Worm (Caenorhabditis elegans) whole organism, L3 larva: Measurements from ENCODE around the gene oxi-1.

Experiments
- R02D3.7 ChIP-seq: fragments of 150-350 bp; optimal IDR thresholded peaks from 2 replicates; lab custom pipeline; 2014; ENCODE audit warnings: missing biosample characterization, missing genetic modification characterization
- ZK546.5 ChIP-seq: sonication (generic microtip); optimal IDR thresholded peaks from 2 replicates; lab custom pipeline; 2017; ENCODE audit warnings: missing biosample characterization, missing genetic modification characterization
- aly-2 ChIP-seq: fragments of 150-350 bp; optimal IDR thresholded peaks from 2 replicates; lab custom pipeline; 2014; ENCODE audit warnings: missing biosample characterization, missing genetic modification characterization
- ama-1 ChIP-seq: fragments of 150-350 bp; optimal IDR thresholded peaks from 2 replicates; lab custom pipeline; 2018
- ceh-16 ChIP-seq: sonication (generic microtip); optimal IDR thresholded peaks from 2 replicates; lab custom pipeline; 2017; ENCODE audit warnings: missing biosample characterization, missing genetic modification characterization
- ceh-28 ChIP-seq: fragments of 150-350 bp; optimal IDR thresholded peaks from 2 replicates; lab custom pipeline; 2014; ENCODE audit warnings: missing biosample characterization, missing genetic modification reagents, missing genetic modification characterization
- ceh-82 ChIP-seq: fragments of 150-350 bp; optimal IDR thresholded peaks from 2 replicates; lab custom pipeline; 2014; ENCODE audit warnings: missing biosample characterization, missing genetic modification characterization
- ceh-9 ChIP-seq: sonication (generic microtip); optimal IDR thresholded peaks from 2 replicates; lab custom pipeline; 2018; ENCODE audit warnings: missing biosample characterization, missing genetic modification characterization
- daf-12 ChIP-seq: fragments of 150-350 bp; optimal IDR thresholded peaks from 2 replicates; lab custom pipeline; 2014; ENCODE audit warnings: missing biosample characterization, missing genetic modification reagents, missing genetic modification characterization
- egl-27 ChIP-seq: sonication (generic microtip); optimal IDR thresholded peaks from 4 replicates; lab custom pipeline; 2017; ENCODE audit warnings: missing biosample characterization, missing genetic modification reagents, missing genetic modification characterization
- egl-5 ChIP-seq: fragments of 150-350 bp; optimal IDR thresholded peaks from 2 replicates; lab custom pipeline; 2017; ENCODE audit warnings: missing biosample characterization, missing genetic modification reagents, missing genetic modification characterization, inconsistent platforms
- elt-1 ChIP-seq: fragments of 150-350 bp; optimal IDR thresholded peaks from 2 replicates; lab custom pipeline; 2014; ENCODE audit warnings: missing biosample characterization, missing genetic modification characterization
- elt-2 ChIP-seq: sonication (generic microtip); optimal IDR thresholded peaks from 2 replicates; lab custom pipeline; 2016; ENCODE audit warnings: missing genetic modification reagents, mild to moderate bottlenecking, missing genetic modification characterization, missing compliant biosample characterization
- elt-3 ChIP-seq, 3 experiments: fragments of 150-350 bp in 1 of 3; sonication (generic microtip) in 2 of 3; optimal IDR thresholded peaks; 2 replicates in 2 of 3; 4 replicates in 1 of 3; lab custom pipeline; 2014 to 2017; ENCODE audit warnings: missing biosample characterization in 3 of 3, missing genetic modification characterization in 3 of 3
- eor-1 ChIP-seq, 2 experiments: fragments of 150-350 bp; optimal IDR thresholded peaks; 2 replicates each; lab custom pipeline; 2014 to 2018; ENCODE audit warnings: missing biosample characterization in 2 of 2, missing genetic modification characterization in 2 of 2
- fkh-10 ChIP-seq: sonication (generic microtip); optimal IDR thresholded peaks from 2 replicates; lab custom pipeline; 2017; ENCODE audit warnings: missing biosample characterization, missing genetic modification reagents, missing genetic modification characterization
- fkh-2 ChIP-seq: fragments of 150-350 bp; optimal IDR thresholded peaks from 2 replicates; lab custom pipeline; 2014; ENCODE audit warnings: missing biosample characterization, missing genetic modification reagents, missing genetic modification characterization
- fos-1 ChIP-seq: fragments of 150-350 bp; optimal IDR thresholded peaks from 2 replicates; lab custom pipeline; 2014; ENCODE audit warnings: missing biosample characterization, missing genetic modification characterization
- hmg-11 ChIP-seq: sonication (generic microtip); optimal IDR thresholded peaks from 2 replicates; lab custom pipeline; 2016; ENCODE audit warnings: missing genetic modification characterization, missing compliant biosample characterization
- jun-1 ChIP-seq: fragments of 150-350 bp; optimal IDR thresholded peaks from 2 replicates; lab custom pipeline; 2014; ENCODE audit warnings: missing biosample characterization, missing genetic modification reagents, missing genetic modification characterization
- lin-15B ChIP-seq: fragments of 150-350 bp; optimal IDR thresholded peaks from 2 replicates; lab custom pipeline; 2014; ENCODE audit warnings: missing biosample characterization, missing genetic modification characterization
- lin-39 ChIP-seq: fragments of 150-350 bp; optimal IDR thresholded peaks from 2 replicates; lab custom pipeline; 2018; ENCODE audit warnings: missing biosample characterization, missing genetic modification reagents, missing genetic modification characterization
- lsy-12 ChIP-seq: sonication (generic microtip); optimal IDR thresholded peaks from 2 replicates; lab custom pipeline; 2016; ENCODE audit warnings: mild to moderate bottlenecking, missing genetic modification characterization, missing compliant biosample characterization
- mdl-1 ChIP-seq: fragments of 150-350 bp; optimal IDR thresholded peaks from 2 replicates; lab custom pipeline; 2014; ENCODE audit warnings: missing biosample characterization, missing genetic modification characterization
- mml-1 ChIP-seq: fragments of 150-350 bp; sonication (generic microtip); optimal IDR thresholded peaks from 3 replicates; lab custom pipeline; 2014; ENCODE audit warnings: missing biosample characterization, missing genetic modification characterization
- nfya-1 ChIP-seq: sonication (generic microtip); optimal IDR thresholded peaks from 2 replicates; lab custom pipeline; 2017; ENCODE audit warnings: missing genetic modification characterization, mild to moderate bottlenecking, missing compliant biosample characterization, antibody characterized with exemption, moderate library complexity; ENCODE audit not compliant: insufficient read depth
- nhr-11 ChIP-seq: fragments of 150-350 bp; optimal IDR thresholded peaks from 2 replicates; lab custom pipeline; 2014; ENCODE audit warnings: missing biosample characterization, missing genetic modification characterization
- nhr-12 ChIP-seq: fragments of 150-350 bp; optimal IDR thresholded peaks from 2 replicates; lab custom pipeline; 2014; ENCODE audit warnings: missing biosample characterization, missing genetic modification characterization
- nhr-23 ChIP-seq: fragments of 150-350 bp; optimal IDR thresholded peaks from 2 replicates; lab custom pipeline; 2014; ENCODE audit warnings: missing biosample characterization, missing genetic modification reagents, missing genetic modification characterization
- nhr-237 ChIP-seq: fragments of 150-350 bp; optimal IDR thresholded peaks from 2 replicates; lab custom pipeline; 2014; ENCODE audit warnings: missing biosample characterization, missing genetic modification characterization
- nhr-25 ChIP-seq: sonication (generic microtip); optimal IDR thresholded peaks from 2 replicates; lab custom pipeline; 2017; ENCODE audit warnings: missing biosample characterization, missing genetic modification characterization
- nhr-28 ChIP-seq: fragments of 150-350 bp; optimal IDR thresholded peaks from 2 replicates; lab custom pipeline; 2014; ENCODE audit warnings: missing biosample characterization, missing genetic modification characterization
- nhr-43 ChIP-seq: sonication (generic microtip); optimal IDR thresholded peaks from 2 replicates; lab custom pipeline; 2016; ENCODE audit warnings: mild to moderate bottlenecking, missing genetic modification characterization, missing compliant biosample characterization; ENCODE audit not compliant: poor library complexity, severe bottlenecking
- nhr-67 ChIP-seq: fragments of 150-350 bp; optimal IDR thresholded peaks from 2 replicates; lab custom pipeline; 2014; ENCODE audit warnings: missing biosample characterization, missing genetic modification characterization
- nhr-76 ChIP-seq: fragments of 150-350 bp; sonication (generic microtip); optimal IDR thresholded peaks from 5 replicates; lab custom pipeline; 2014; ENCODE audit warnings: missing biosample characterization, missing genetic modification characterization
- nhr-77 ChIP-seq: fragments of 150-350 bp; optimal IDR thresholded peaks from 2 replicates; lab custom pipeline; 2014; ENCODE audit warnings: missing biosample characterization, missing genetic modification characterization
- pha-4 ChIP-seq: fragments of 150-350 bp; optimal IDR thresholded peaks from 2 replicates; lab custom pipeline; 2014; ENCODE audit warnings: missing biosample characterization, missing genetic modification reagents, missing genetic modification characterization
- pqm-1 ChIP-seq: fragments of 150-350 bp; optimal IDR thresholded peaks from 2 replicates; lab custom pipeline; 2017; ENCODE audit warnings: missing biosample characterization, missing genetic modification characterization, inconsistent platforms
- sea-2 ChIP-seq: fragments of 150-350 bp; sonication (generic microtip); optimal IDR thresholded peaks from 4 replicates; lab custom pipeline; 2014; ENCODE audit warnings: missing biosample characterization, missing genetic modification reagents, missing genetic modification characterization
- skn-1 ChIP-seq: fragments of 150-350 bp; optimal IDR thresholded peaks from 2 replicates; lab custom pipeline; 2014; ENCODE audit warnings: missing biosample characterization, missing genetic modification characterization
- snpc-4 ChIP-seq: fragments of 150-350 bp; optimal IDR thresholded peaks from 2 replicates; lab custom pipeline; 2014; ENCODE audit warnings: missing biosample characterization, missing genetic modification characterization
- tbx-2 ChIP-seq: sonication (generic microtip); optimal IDR thresholded peaks from 2 replicates; lab custom pipeline; 2016; ENCODE audit warnings: mild to moderate bottlenecking, missing genetic modification characterization, missing compliant biosample characterization
- unc-39 ChIP-seq: sonication (generic microtip); optimal IDR thresholded peaks from 4 replicates; lab custom pipeline; 2017; ENCODE audit warnings: missing biosample characterization, missing genetic modification characterization
- unc-62 ChIP-seq: fragments of 150-350 bp; sonication (generic microtip); optimal IDR thresholded peaks from 4 replicates; lab custom pipeline; 2014; ENCODE audit warnings: missing biosample characterization, missing genetic modification reagents, missing genetic modification characterization
- zag-1 ChIP-seq: fragments of 150-350 bp; optimal IDR thresholded peaks from 2 replicates; lab custom pipeline; 2014; ENCODE audit warnings: missing biosample characterization, missing genetic modification characterization
- ztf-11 ChIP-seq: fragments of 150-350 bp; optimal IDR thresholded peaks from 2 replicates; lab custom pipeline; 2014; ENCODE audit warnings: missing biosample characterization, missing genetic modification characterization
- ztf-4 ChIP-seq: fragments of 150-350 bp; optimal IDR thresholded peaks from 2 replicates; lab custom pipeline; 2014; ENCODE audit warnings: missing biosample characterization, missing genetic modification characterization

oxi-1 gene

ce11 chrIII:10848858-10849257, 9.2 kb upstream of the oxi-1 start, which contains the start of the genes fbxb-85 and hex-3:
fbxb-85 (minus strand) TSS chrIII:10848963.
hex-3 (plus strand) TSS chrIII:10849222.
- peak; percentile 88 for TF ChIP-seq nhr-25 (tag; lab: Kevin White, UChicago)
- TF ChIP-seq ztf-4: peak; percentile 29
- TF ChIP-seq ZK546.5: peak; percentile 27
- peak; percentile 33 for TF ChIP-seq daf-12 (tag; lab: Kevin White, UChicago)
- TF ChIP-seq lin-39 (tag; lab: Kevin White, UChicago): peak; percentile 87
- peak; percentile 46 for TF ChIP-seq mdl-1 (tag; lab: Kevin White, UChicago)
- peak; percentile 58 for TF ChIP-seq skn-1 (tag; lab: Kevin White, UChicago)
- peak; percentile 4 for TF ChIP-seq aly-2
- no peak for TF ChIP-seq nhr-12 (tag; lab: Kevin White, UChicago)
- TF ChIP-seq nhr-23 (tag; lab: Kevin White, UChicago): peak; percentile 96
- peak; percentile 87 for TF ChIP-seq hmg-11 (tag; lab: Kevin White, UChicago)
- TF ChIP-seq nhr-77 (tag; lab: Kevin White, UChicago): peak; percentile 74
- TF ChIP-seq elt-1 (tag; lab: Kevin White, UChicago): no peak
- TF ChIP-seq nfya-1 (tag; lab: Kevin White, UChicago): peak; percentile 97
- peak; percentile 28 for TF ChIP-seq unc-62 (GFP tag; lab: Kevin White, UChicago)
- TF ChIP-seq ztf-11 (tag; lab: Kevin White, UChicago): no peak
- TF ChIP-seq jun-1 (tag; lab: Kevin White, UChicago): peak; percentile 70
- no peak for TF ChIP-seq ceh-9
- TF ChIP-seq R02D3.7 (tag; lab: Kevin White, UChicago): peak; percentile 84
- TF ChIP-seq nhr-11 (tag; lab: Kevin White, UChicago): peak; percentile 64
- TF ChIP-seq nhr-237 (tag; lab: Kevin White, UChicago): no peak
- TF ChIP-seq ceh-28 (tag; lab: Kevin White, UChicago): peak; percentile 89
- peak; percentile 96 for TF ChIP-seq nhr-43
- peak; percentile 68 for TF ChIP-seq ama-1 (lab: Kevin White, UChicago)
- TF ChIP-seq nhr-67 (tag; lab: Kevin White, UChicago): no peak
- TF ChIP-seq ceh-82 (tag; lab: Kevin White, UChicago): peak; percentile 82
- peak; percentile 95 for TF ChIP-seq lsy-12 (tag; lab: Kevin White, UChicago)
- no peak for TF ChIP-seq ceh-16 (tag; lab: Kevin White, UChicago)
- peak; percentile 85 for TF ChIP-seq egl-5
- TF ChIP-seq nhr-28 (tag; lab: Kevin White, UChicago): peak; percentile 60
- TF ChIP-seq fkh-10 (GFP tag; lab: Kevin White, UChicago): peak; percentile 86
- TF ChIP-seq lin-15B: peak; percentile 95
- peak; percentile 20 for TF ChIP-seq zag-1 (tag; lab: Kevin White, UChicago)
- peak; percentile 89 for TF ChIP-seq tbx-2 (tag; lab: Kevin White, UChicago)
- no peak for TF ChIP-seq fkh-2 (tag; lab: Kevin White, UChicago)
- peak; percentile 44 for TF ChIP-seq egl-27 (tag; lab: Kevin White, UChicago)
- no peak for TF ChIP-seq unc-39 (tag; lab: Kevin White, UChicago)
- TF ChIP-seq pha-4 (tag; lab: Kevin White, UChicago): peak; percentile 94
- TF ChIP-seq sea-2 (GFP tag; lab: Kevin White, UChicago): no peak
- no peak for TF ChIP-seq elt-3 (tag; optimal IDR thresholded peaks at IDR 0.05; lab: Kevin White, UChicago)
- TF ChIP-seq snpc-4: peak; percentile 71
- TF ChIP-seq eor-1 (tag; optimal IDR thresholded peaks at IDR 0.05; lab: Kevin White, UChicago): no peak
- TF ChIP-seq elt-2 (tag; lab: Kevin White, UChicago): peak; percentile 69
- peak; percentile 58 for TF ChIP-seq pqm-1 (tag; lab: Kevin White, UChicago)
- TF ChIP-seq mml-1 (tag; lab: Kevin White, UChicago): no peak
- TF ChIP-seq fos-1 (tag; lab: Kevin White, UChicago): no peak
- TF ChIP-seq nhr-76 (tag; lab: Kevin White, UChicago): peak; percentile 17
